Fruit fly (Drosophila melanogaster) whole organism, pupa: Measurements from ENCODE around the gene Mdh2.

Source experiments
- CG10348 ChIP-seq: fragments of 200-800 bp; sonication (Bioruptor generic); IDR thresholded peaks from 2 replicates; pipeline ENCODE4 v1.3.6; 2022; ENCODE audit warnings: missing biosample characterization, missing genetic modification characterization
- CG12605 ChIP-seq: fragments of 200-800 bp; sonication (Bioruptor generic); IDR thresholded peaks from 2 replicates; pipeline ENCODE4 v1.3.6; 2022; ENCODE audit warnings: missing biosample characterization, missing genetic modification characterization
- CG17806 ChIP-seq: fragments of 200-800 bp; sonication (Bioruptor generic); optimal IDR thresholded peaks from 2 replicates; lab custom pipeline; 2018; ENCODE audit warnings: missing biosample characterization, mild to moderate bottlenecking, missing genetic modification characterization, moderate library complexity
- CG32121 ChIP-seq: fragments of 200-800 bp; sonication (Bioruptor generic); IDR thresholded peaks from 2 replicates; pipeline ENCODE4 v1.3.6; 2022; ENCODE audit warnings: missing biosample characterization, missing genetic modification characterization
- CG9948 ChIP-seq: fragments of 200-800 bp; sonication (Bioruptor generic); optimal IDR thresholded peaks from 2 replicates; lab custom pipeline; 2018; ENCODE audit warnings: missing biosample characterization, mild to moderate bottlenecking, missing genetic modification characterization, moderate library complexity
- D1 ChIP-seq: fragments of 200-800 bp; sonication (Bioruptor generic); optimal IDR thresholded peaks from 2 replicates; lab custom pipeline; 2018; ENCODE audit warnings: missing biosample characterization, mild to moderate bottlenecking, missing genetic modification characterization, moderate library complexity
- EcR ChIP-seq: fragments of 200-800 bp; sonication (Bioruptor generic); optimal IDR thresholded peaks from 3 replicates; lab custom pipeline; 2019; ENCODE audit warnings: missing biosample characterization, missing genetic modification characterization, mild to moderate bottlenecking, moderate library complexity, missing genetic modification reagents
- Ets98B ChIP-seq: fragments of 200-800 bp; sonication (Bioruptor generic); IDR thresholded peaks from 2 replicates; pipeline ENCODE4 v1.3.6; 2022; ENCODE audit warnings: missing biosample characterization, missing genetic modification characterization
- Pif1B ChIP-seq: fragments of 200-800 bp; sonication (Bioruptor generic); optimal IDR thresholded peaks from 3 replicates; lab custom pipeline; 2016; ENCODE audit warnings: missing biosample characterization, missing genetic modification characterization
- gl ChIP-seq: fragments of 200-800 bp; sonication (Bioruptor generic); optimal IDR thresholded peaks from 2 replicates; lab custom pipeline; 2018; ENCODE audit warnings: missing biosample characterization, mild to moderate bottlenecking, missing genetic modification characterization

DNA sequence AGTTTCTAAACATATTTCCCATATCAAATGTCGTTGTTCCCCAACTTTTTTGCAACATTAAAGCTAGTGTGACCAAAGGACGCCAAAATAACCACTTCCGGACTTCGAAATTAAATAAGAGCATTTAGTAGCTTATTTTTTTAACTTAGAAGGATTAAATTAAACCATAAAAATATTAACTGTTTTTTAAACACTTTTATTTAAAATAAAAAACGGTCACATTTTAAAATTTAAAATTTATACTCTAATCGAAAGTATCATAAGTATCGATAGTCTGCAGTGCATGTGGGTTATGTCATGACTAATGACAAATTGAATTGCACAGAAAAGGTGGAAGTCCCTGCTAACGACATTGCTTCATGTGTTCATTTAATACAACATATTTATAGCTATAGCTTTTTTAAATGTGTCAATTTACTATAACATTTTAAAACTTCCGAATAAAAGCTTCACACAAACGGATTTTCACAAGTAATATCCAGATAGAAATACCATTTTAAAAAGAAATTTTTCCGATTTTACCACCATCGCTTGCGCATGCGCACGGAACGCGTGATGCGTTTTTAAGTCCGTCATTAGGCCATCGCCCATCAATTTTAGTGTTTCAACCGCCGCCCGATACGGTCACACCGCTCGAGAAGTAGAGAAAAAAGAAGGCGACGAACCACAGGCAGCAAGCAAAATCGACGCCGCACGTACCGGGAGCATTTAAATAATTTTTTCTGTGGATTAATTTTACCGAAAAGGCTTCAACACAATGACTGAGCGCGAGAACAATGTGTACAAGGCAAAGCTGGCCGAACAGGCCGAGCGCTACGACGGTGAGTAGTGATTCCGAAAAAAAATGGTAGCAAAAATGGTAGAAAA is 16.1 kb downstream of the Mdh2 start, which contains the start of the genes CG7156 and 14-3-3epsilon:
- TF ChIP-seq Ets98B (GFP tag; lab: Robert Waterston, UW) (peak; percentile 12; the same call in 1 of the 2 replicates), EcR (GFP tag; lab: Kevin White, UChicago) (peak; percentile 15), CG32121 (GFP tag; lab: Robert Waterston, UW) (no peak), Pif1B (GFP tag; lab: Kevin White, UChicago) (no peak), CG10348 (GFP tag; lab: Robert Waterston, UW) (no peak), gl (tag; lab: Kevin White, UChicago) (no peak), CG17806 (tag; lab: Kevin White, UChicago) (no peak), CG12605 (no peak), CG9948 (no peak), D1 (tag; lab: Kevin White, UChicago) (no peak)
